Worm (Caenorhabditis elegans): ENCODE measurements around the gene F07G6.5.
"Not testable (repeated sequence)": the region's sequence is repeated elsewhere in the genome, so short reads cannot be mapped to it uniquely, and the experiment has no call there.

ce11 chrX:1707270-1707669 is 832 bp upstream of the F07G6.5 start:
- not testable (repeated sequence) for TF ChIP-seq hmg-20 (GFP tag; IDR thresholded peaks at IDR 0.05); him-1 (tag; optimal IDR thresholded peaks at IDR 0.05); tbx-9 (tag; optimal IDR thresholded peaks at IDR 0.05; ENCODE audit: borderline replicate concordance); ets-4 (GFP tag; optimal IDR thresholded peaks at IDR 0.05); Y67H2A.10 (GFP tag; conservative IDR thresholded peaks at IDR 0.05); F39B2.1 (GFP tag; IDR thresholded peaks at IDR 0.05); Y53G8AR.9 (GFP tag; conservative IDR thresholded peaks at IDR 0.05); ccch-3 (GFP tag; optimal IDR thresholded peaks at IDR 0.05); mel-28 (tag; optimal IDR thresholded peaks at IDR 0.05; ENCODE audit: borderline replicate concordance); ceh-100 (GFP tag; IDR thresholded peaks at IDR 0.05); akir-1 (GFP tag; optimal IDR thresholded peaks at IDR 0.05); K11D2.4 (GFP tag; IDR thresholded peaks at IDR 0.05); hlh-26 (GFP tag; conservative IDR thresholded peaks at IDR 0.05)

Measured in whole organism, young adult.